Fruit fly (Drosophila melanogaster) Kc167 (cell line): ENCODE results near the gene Sry-beta.

Experiments used
- Myc ChIP-seq: fragments of >200 bp; optimal IDR thresholded peaks from 2 replicates; lab custom pipeline; 2017; ENCODE audit warnings: missing external identifiers
- h ChIP-seq: fragments of >200 bp; optimal IDR thresholded peaks from 3 replicates; lab custom pipeline; 2018; ENCODE audit warnings: missing external identifiers
- insv ChIP-seq: fragments of >200 bp; optimal IDR thresholded peaks from 3 replicates; lab custom pipeline; 2018; ENCODE audit warnings: missing external identifiers
- psq ChIP-seq: fragments of >200 bp; optimal IDR thresholded peaks from 2 replicates; lab custom pipeline; 2017; ENCODE audit warnings: missing external identifiers

DNA sequence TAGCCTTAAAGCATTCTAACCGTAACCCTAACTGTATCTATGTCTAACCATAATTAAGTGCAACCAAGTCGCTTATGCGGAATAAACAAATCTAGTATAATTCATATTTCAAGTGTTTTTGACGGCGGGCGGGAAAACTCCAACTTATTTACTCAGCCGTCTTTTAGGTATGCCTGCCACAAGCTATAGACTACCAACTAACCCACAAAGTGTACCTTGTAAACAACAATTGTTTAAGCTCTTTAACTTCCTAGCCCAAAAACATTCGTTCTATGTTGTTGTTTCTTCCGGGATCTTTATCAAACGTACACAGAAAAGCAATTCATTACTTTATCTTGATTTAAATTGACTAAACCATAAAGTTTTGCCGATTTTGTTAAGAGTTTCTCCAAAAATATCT, 48.8 kb upstream of the Sry-beta start:
- TF ChIP-seq psq (lab: Kevin White, UChicago) (no peak), insv (lab: Kevin White, UChicago) (no peak), Myc (no peak), h (lab: Kevin White, UChicago) (no peak)
